Worm (Caenorhabditis elegans): ENCODE data around the gene rol-6.

DNA sequence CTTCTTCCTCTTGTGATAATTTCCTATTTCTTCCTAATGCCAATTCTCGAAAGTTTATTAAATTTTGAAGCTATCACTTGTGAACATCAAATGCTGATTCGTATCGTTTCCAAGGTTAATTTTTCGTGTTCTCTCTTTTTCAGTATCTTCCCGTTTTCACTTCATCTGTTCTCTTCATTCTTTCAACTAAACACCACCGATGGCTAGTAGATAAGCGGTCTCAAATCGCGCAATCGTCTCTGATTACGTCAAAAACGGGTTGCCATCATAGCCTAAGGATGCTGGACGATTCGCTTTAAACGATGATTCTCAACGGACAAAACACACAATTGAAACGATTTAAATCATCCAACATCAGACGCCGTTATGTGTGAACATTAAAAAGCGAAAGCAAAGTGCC, 15.3 kb upstream of the rol-6 start:
- TF ChIP-seq nhr-76 (tag; optimal IDR thresholded peaks at IDR 0.05) (no peak), nhr-12 (tag; optimal IDR thresholded peaks at IDR 0.05) (no peak), ces-1 (GFP tag; optimal IDR thresholded peaks at IDR 0.05) (no peak), unc-62 (GFP tag; optimal IDR thresholded peaks at IDR 0.05) (no peak), lin-32 (GFP tag; optimal IDR thresholded peaks at IDR 0.05) (no peak), unc-39 (tag; optimal IDR thresholded peaks at IDR 0.05) (no peak), lin-13 (tag; optimal IDR thresholded peaks at IDR 0.05) (no peak), hlh-1 (tag; optimal IDR thresholded peaks at IDR 0.05) (no peak), snpc-4 (tag; optimal IDR thresholded peaks at IDR 0.05) (no peak)
